Worm (Caenorhabditis elegans) whole organism, young adult: ENCODE measurements around the gene fbxa-127.

Source experiments
- B0261.1 ChIP-seq: sonication (generic microtip); optimal IDR thresholded peaks from 2 replicates; lab custom pipeline; 2016; ENCODE audit warnings: mild to moderate bottlenecking, missing genetic modification characterization, moderate library complexity, missing compliant biosample characterization
- B0336.3 ChIP-seq: fragments of 200-800 bp; sonication (Bioruptor generic); IDR thresholded peaks from 2 replicates; pipeline ENCODE4 v1.3.6; 2022; ENCODE audit warnings: missing genetic modification characterization, missing compliant biosample characterization
- C17E4.6 ChIP-seq: fragments of 200-800 bp; sonication (Bioruptor generic); IDR thresholded peaks from 2 replicates; pipeline ENCODE4 v1.3.6; 2022; ENCODE audit warnings: missing genetic modification reagents, missing genetic modification characterization, missing compliant biosample characterization
- F10E7.11 ChIP-seq: sonication (generic microtip); optimal IDR thresholded peaks from 2 replicates; lab custom pipeline; 2017; ENCODE audit warnings: mild to moderate bottlenecking, missing genetic modification characterization, moderate library complexity, missing compliant biosample characterization
- F33H1.4 ChIP-seq: fragments of 200-800 bp; sonication (Bioruptor generic); IDR thresholded peaks from 2 replicates; pipeline ENCODE4 v1.3.6; 2022; ENCODE audit warnings: missing genetic modification reagents, missing genetic modification characterization, missing compliant biosample characterization
- F37B4.10 ChIP-seq: fragments of 200-800 bp; sonication (Bioruptor generic); IDR thresholded peaks from 2 replicates; pipeline ENCODE4 v1.3.6; 2022; ENCODE audit warnings: missing genetic modification characterization, missing compliant biosample characterization
- F52B5.7 ChIP-seq: sonication (generic microtip); optimal IDR thresholded peaks from 2 replicates; lab custom pipeline; 2016; ENCODE audit warnings: mild to moderate bottlenecking, missing genetic modification characterization, missing compliant biosample characterization
- K11D2.4 ChIP-seq: fragments of 200-800 bp; sonication (Bioruptor generic); IDR thresholded peaks from 2 replicates; pipeline ENCODE4 v1.3.6; 2022; ENCODE audit warnings: missing genetic modification reagents, missing genetic modification characterization, missing compliant biosample characterization
- Y53G8AR.9 ChIP-seq: fragments of 200-800 bp; sonication (Bioruptor generic); conservative IDR thresholded peaks from 2 replicates; pipeline ENCODE4 v1.3.6; 2022; ENCODE audit warnings: missing genetic modification reagents, missing genetic modification characterization, missing compliant biosample characterization
- Y79H2A.3 ChIP-seq: fragments of 200-800 bp; sonication (Bioruptor generic); conservative IDR thresholded peaks from 2 replicates; pipeline ENCODE4 v1.3.6; 2022; ENCODE audit warnings: missing genetic modification reagents, missing genetic modification characterization, missing compliant biosample characterization
- athp-1 ChIP-seq: sonication (generic microtip); optimal IDR thresholded peaks from 2 replicates; lab custom pipeline; 2017; ENCODE audit warnings: mild to moderate bottlenecking, missing genetic modification characterization, missing compliant biosample characterization
- bed-2 ChIP-seq: fragments of 200-800 bp; sonication (Bioruptor generic); IDR thresholded peaks from 2 replicates; pipeline ENCODE4 v1.3.6; 2022; ENCODE audit warnings: missing genetic modification reagents, missing genetic modification characterization, missing compliant biosample characterization
- ccch-3 ChIP-seq: fragments of 200-800 bp; sonication (Bioruptor generic); optimal IDR thresholded peaks from 2 replicates; lab custom pipeline; 2018; ENCODE audit warnings: mild to moderate bottlenecking, missing genetic modification characterization, missing compliant biosample characterization
- cebp-1 ChIP-seq, 2 experiments: fragments of 200-800 bp in 1 of 2; sonication (Bioruptor generic) in 1 of 2; sonication (generic microtip) in 1 of 2; IDR thresholded peaks in 1 of 2; optimal IDR thresholded peaks in 1 of 2; 2 replicates each; pipeline versions ENCODE4 v1.3.6 to Lab custom; 2017 to 2022; ENCODE audit warnings: missing compliant biosample characterization in 2 of 2, missing genetic modification characterization in 2 of 2, mild to moderate bottlenecking in 1 of 2, missing genetic modification reagents in 1 of 2, moderate library complexity in 1 of 2
- ceh-100 ChIP-seq: fragments of 200-800 bp; sonication (Bioruptor generic); IDR thresholded peaks from 2 replicates; pipeline ENCODE4 v1.3.6; 2022; ENCODE audit warnings: missing genetic modification reagents, missing genetic modification characterization, missing compliant biosample characterization
- ceh-58 ChIP-seq: fragments of 200-800 bp; sonication (Bioruptor generic); IDR thresholded peaks from 2 replicates; pipeline ENCODE4 v1.3.6; 2022; ENCODE audit warnings: missing genetic modification characterization, missing compliant biosample characterization
- ceh-79 ChIP-seq: sonication (generic microtip); optimal IDR thresholded peaks from 2 replicates; lab custom pipeline; 2017; ENCODE audit warnings: mild to moderate bottlenecking, missing genetic modification characterization, missing compliant biosample characterization
- die-1 ChIP-seq: sonication (generic microtip); optimal IDR thresholded peaks from 2 replicates; lab custom pipeline; 2016; ENCODE audit warnings: missing genotype, mild to moderate bottlenecking, missing genetic modification characterization, missing compliant biosample characterization
- dpl-1 ChIP-seq: fragments of 150-350 bp; optimal IDR thresholded peaks from 2 replicates; lab custom pipeline; 2014; ENCODE audit warnings: missing biosample characterization, missing genetic modification reagents, missing genetic modification characterization
- egl-18 ChIP-seq: fragments of 200-800 bp; sonication (Bioruptor generic); IDR thresholded peaks from 2 replicates; pipeline ENCODE4 v1.3.6; 2022; ENCODE audit warnings: missing genetic modification reagents, missing genetic modification characterization, missing compliant biosample characterization
- ekl-4 ChIP-seq: fragments of 200-800 bp; sonication (Bioruptor generic); IDR thresholded peaks from 2 replicates; pipeline ENCODE4 v1.3.6; 2022; ENCODE audit warnings: missing genetic modification reagents, missing genetic modification characterization, missing compliant biosample characterization
- gei-17 ChIP-seq: fragments of 200-800 bp; sonication (Bioruptor generic); optimal IDR thresholded peaks from 2 replicates; lab custom pipeline; 2018; ENCODE audit warnings: mild to moderate bottlenecking, missing genetic modification characterization, missing compliant biosample characterization
- hlh-12 ChIP-seq: sonication (generic microtip); optimal IDR thresholded peaks from 2 replicates; lab custom pipeline; 2016; ENCODE audit warnings: missing genetic modification characterization, missing compliant biosample characterization
- hmg-20 ChIP-seq: fragments of 200-800 bp; sonication (Bioruptor generic); IDR thresholded peaks from 2 replicates; pipeline ENCODE4 v1.3.6; 2022; ENCODE audit warnings: missing genetic modification reagents, missing genetic modification characterization, missing compliant biosample characterization
- lag-1 ChIP-seq: fragments of 200-800 bp; sonication (Bioruptor generic); IDR thresholded peaks from 2 replicates; pipeline ENCODE4 v1.3.6; 2022; ENCODE audit warnings: missing genetic modification reagents, missing genetic modification characterization, missing compliant biosample characterization
- lin-26 ChIP-seq: fragments of 200-800 bp; sonication (Bioruptor generic); IDR thresholded peaks from 2 replicates; pipeline ENCODE4 v1.3.6; 2022; ENCODE audit warnings: missing genetic modification reagents, missing genetic modification characterization, missing compliant biosample characterization
- lir-1 ChIP-seq: fragments of 200-800 bp; sonication (Bioruptor generic); conservative IDR thresholded peaks from 2 replicates; pipeline ENCODE4 v1.3.6; 2022; ENCODE audit warnings: missing genetic modification reagents, missing genetic modification characterization, missing compliant biosample characterization
- lsl-1 ChIP-seq: fragments of 200-800 bp; sonication (Bioruptor generic); optimal IDR thresholded peaks from 2 replicates; lab custom pipeline; 2018; ENCODE audit warnings: mild to moderate bottlenecking, missing genetic modification characterization, moderate library complexity, missing compliant biosample characterization
- madf-3 ChIP-seq: fragments of 200-800 bp; sonication (Bioruptor generic); IDR thresholded peaks from 2 replicates; pipeline ENCODE4 v1.3.6; 2022; ENCODE audit warnings: missing genetic modification reagents, missing genetic modification characterization, missing compliant biosample characterization
- madf-6 ChIP-seq: fragments of 200-800 bp; sonication (Bioruptor generic); IDR thresholded peaks from 2 replicates; pipeline ENCODE4 v1.3.6; 2022; ENCODE audit warnings: missing genetic modification reagents, missing genetic modification characterization, missing compliant biosample characterization
- mcd-1 ChIP-seq: fragments of 200-800 bp; sonication (Bioruptor generic); IDR thresholded peaks from 2 replicates; pipeline ENCODE4 v1.3.6; 2022; ENCODE audit warnings: missing genetic modification reagents, missing genetic modification characterization, missing compliant biosample characterization
- mes-4 ChIP-seq: sonication (generic microtip); optimal IDR thresholded peaks from 2 replicates; lab custom pipeline; 2016; ENCODE audit warnings: missing genotype, missing genetic modification characterization, missing compliant biosample characterization
- mxl-1 ChIP-seq: sonication (generic microtip); optimal IDR thresholded peaks from 2 replicates; lab custom pipeline; 2016; ENCODE audit warnings: missing genetic modification characterization, missing compliant biosample characterization
- nfyb-1 ChIP-seq: fragments of 200-800 bp; sonication (Bioruptor generic); IDR thresholded peaks from 2 replicates; pipeline ENCODE4 v1.3.6; 2022; ENCODE audit warnings: missing genetic modification reagents, missing genetic modification characterization, missing compliant biosample characterization
- rcor-1 ChIP-seq: fragments of 200-800 bp; sonication (Bioruptor generic); IDR thresholded peaks from 2 replicates; pipeline ENCODE4 v1.3.6; 2022; ENCODE audit warnings: missing genetic modification reagents, missing genetic modification characterization, missing compliant biosample characterization
- repo-1 ChIP-seq: sonication (generic microtip); optimal IDR thresholded peaks from 2 replicates; lab custom pipeline; 2017; ENCODE audit warnings: mild to moderate bottlenecking, missing genetic modification characterization, missing compliant biosample characterization
- sdz-38 ChIP-seq: sonication (generic microtip); optimal IDR thresholded peaks from 2 replicates; lab custom pipeline; 2016; ENCODE audit warnings: missing genotype, missing genetic modification characterization, missing compliant biosample characterization
- snpc-3.4 ChIP-seq: sonication (generic microtip); optimal IDR thresholded peaks from 2 replicates; lab custom pipeline; 2017; ENCODE audit warnings: missing genetic modification characterization, mild to moderate bottlenecking, missing compliant biosample characterization, antibody characterized with exemption, moderate library complexity, missing genotype, missing genetic modification reagents
- tbp1 ChIP-seq: fragments of 200-800 bp; sonication (Bioruptor generic); optimal IDR thresholded peaks from 2 replicates; lab custom pipeline; 2018; ENCODE audit warnings: mild to moderate bottlenecking, missing genetic modification characterization, missing compliant biosample characterization
- tbx-9 ChIP-seq: sonication (generic microtip); optimal IDR thresholded peaks from 2 replicates; lab custom pipeline; 2016; ENCODE audit warnings: borderline replicate concordance, missing genetic modification characterization, inconsistent platforms, missing compliant biosample characterization
- unc-130 ChIP-seq: sonication (generic microtip); optimal IDR thresholded peaks from 2 replicates; lab custom pipeline; 2016; ENCODE audit warnings: missing genetic modification reagents, missing genetic modification characterization, missing compliant biosample characterization
- xnd-1 ChIP-seq: sonication (generic microtip); optimal IDR thresholded peaks from 2 replicates; lab custom pipeline; 2016; ENCODE audit warnings: missing genotype, missing genetic modification reagents, missing genetic modification characterization, missing compliant biosample characterization
- zfh-2 ChIP-seq: fragments of 200-800 bp; sonication (Bioruptor generic); conservative IDR thresholded peaks from 2 replicates; pipeline ENCODE4 v1.3.6; 2022; ENCODE audit warnings: missing genetic modification reagents, missing genetic modification characterization, missing compliant biosample characterization
- ztf-25 ChIP-seq: fragments of 200-800 bp; sonication (Bioruptor generic); IDR thresholded peaks from 2 replicates; pipeline ENCODE4 v1.3.6; 2022; ENCODE audit warnings: missing genetic modification reagents, missing genetic modification characterization, missing compliant biosample characterization
- ztf-26 ChIP-seq: sonication (generic microtip); optimal IDR thresholded peaks from 2 replicates; lab custom pipeline; 2017; ENCODE audit warnings: missing genetic modification characterization, missing compliant biosample characterization
- ztf-28 ChIP-seq: fragments of 200-800 bp; sonication (Bioruptor generic); IDR thresholded peaks from 2 replicates; pipeline ENCODE4 v1.3.6; 2022; ENCODE audit warnings: missing genetic modification reagents, missing genetic modification characterization, missing compliant biosample characterization

The fbxa-127 gene

ce11 chrV:16744783-16745182 lies 16.3 kb downstream of the fbxa-127 start (continued):
- no peak for TF ChIP-seq K11D2.4
- no peak for TF ChIP-seq mes-4
- TF ChIP-seq rcor-1 (GFP tag; lab: Robert Waterston, UW) = peak; percentile 68; the same call in 1 of the 2 replicates
- TF ChIP-seq nfyb-1 (GFP tag; lab: Robert Waterston, UW) = 0 out of 2 replicates have a peak, but pooled peaks have one; percentile 33
- TF ChIP-seq F52B5.7 (tag; lab: Kevin White, UChicago) = peak; percentile 39
- TF ChIP-seq egl-18 (GFP tag; lab: Robert Waterston, UW) = no peak
- TF ChIP-seq snpc-3.4 = no peak
- TF ChIP-seq ceh-58 (GFP tag; lab: Robert Waterston, UW) = peak; percentile 65; the same call in 1 of the 2 replicates
- TF ChIP-seq bed-2 (GFP tag; lab: Robert Waterston, UW) = no peak
- no peak for TF ChIP-seq zfh-2
- peak; percentile 48 for TF ChIP-seq die-1 (tag; lab: Kevin White, UChicago)
- peak; percentile 78 for TF ChIP-seq madf-6
- TF ChIP-seq gei-17 (GFP tag; lab: Kevin White, UChicago) = no peak
- TF ChIP-seq ztf-26 (tag; lab: Kevin White, UChicago) = no peak
- peak; percentile 27 for TF ChIP-seq unc-130
- TF ChIP-seq madf-3 (GFP tag; lab: Robert Waterston, UW) = peak; percentile 75; the same call in 1 of the 2 replicates
- TF ChIP-seq F33H1.4 (GFP tag; lab: Robert Waterston, UW) = no peak; the same call in 1 of the 2 replicates
- peak; percentile 37; the same call in 1 of the 2 replicates for TF ChIP-seq lir-1
- TF ChIP-seq ceh-79 (tag; lab: Kevin White, UChicago) = no peak
- no peak for TF ChIP-seq hlh-12
- no peak for TF ChIP-seq cebp-1 (GFP tag; IDR thresholded peaks at IDR 0.05; lab: Robert Waterston, UW)
- TF ChIP-seq cebp-1 (tag; optimal IDR thresholded peaks at IDR 0.05; lab: Kevin White, UChicago) = no peak
- 0 out of 2 replicates have a peak, but pooled peaks have one; percentile 11 for TF ChIP-seq ztf-25 (GFP tag; lab: Robert Waterston, UW)
- no peak for TF ChIP-seq tbx-9 (tag; lab: Kevin White, UChicago)
- no peak for TF ChIP-seq sdz-38 (tag; lab: Kevin White, UChicago)
- no peak for TF ChIP-seq lag-1
- no peak for TF ChIP-seq ccch-3 (GFP tag; lab: Kevin White, UChicago)
- TF ChIP-seq ekl-4 (GFP tag; lab: Robert Waterston, UW) = peak; percentile 62; the same call in 1 of the 2 replicates
- TF ChIP-seq Y79H2A.3 = peak; percentile 95
- peak; percentile 59 for TF ChIP-seq ceh-100
- peak; percentile 89 for TF ChIP-seq B0336.3
- no peak for TF ChIP-seq mxl-1 (tag; lab: Kevin White, UChicago)
- TF ChIP-seq F10E7.11 (tag; lab: Kevin White, UChicago) = peak; percentile 3
- no peak for TF ChIP-seq dpl-1 (GFP tag; lab: Kevin White, UChicago)
- TF ChIP-seq ztf-28 (GFP tag; lab: Robert Waterston, UW) = 0 out of 2 replicates have a peak, but pooled peaks have one; percentile 44
- peak; percentile 3 for TF ChIP-seq lsl-1 (GFP tag; lab: Kevin White, UChicago)
- peak; percentile 13 for TF ChIP-seq tbp1 (GFP tag; lab: Kevin White, UChicago)
- peak; percentile 63; the same call in 1 of the 2 replicates for TF ChIP-seq C17E4.6 (GFP tag; lab: Robert Waterston, UW)
- TF ChIP-seq B0261.1 = no peak
- TF ChIP-seq lin-26 (GFP tag; lab: Robert Waterston, UW) = peak; percentile 66
- TF ChIP-seq xnd-1 = peak; percentile 61
- TF ChIP-seq repo-1 (tag; lab: Kevin White, UChicago) = peak; percentile 59
- no peak for TF ChIP-seq hmg-20
- TF ChIP-seq Y53G8AR.9 = peak; percentile 87
- TF ChIP-seq mcd-1 (GFP tag; lab: Robert Waterston, UW) = peak; percentile 34; the same call in 1 of the 2 replicates
- TF ChIP-seq athp-1 (tag; lab: Kevin White, UChicago) = no peak
- no peak for TF ChIP-seq F37B4.10 (GFP tag; lab: Robert Waterston, UW)
